Worm (Caenorhabditis elegans) whole organism, midembryonic: Measurements from ENCODE around the gene alg-4.

Experiments
- T22C8.4 ChIP-seq: fragments of 200-800 bp; sonication (Bioruptor generic); IDR thresholded peaks from 2 replicates; pipeline ENCODE4 v1.3.6; 2022; ENCODE audit warnings: missing genetic modification characterization, missing compliant biosample characterization
- flt-1 ChIP-seq: fragments of 200-800 bp; sonication (Bioruptor generic); IDR thresholded peaks from 2 replicates; pipeline ENCODE4 v1.3.6; 2022; ENCODE audit warnings: missing genetic modification characterization, missing compliant biosample characterization
- klf-2 ChIP-seq: fragments of 200-800 bp; sonication (Bioruptor generic); conservative IDR thresholded peaks from 2 replicates; pipeline ENCODE4 v1.3.6; 2022; ENCODE audit warnings: missing genetic modification reagents, missing genetic modification characterization, missing compliant biosample characterization
- med-1 ChIP-seq: sonication (generic microtip); optimal IDR thresholded peaks from 2 replicates; lab custom pipeline; 2017; ENCODE audit warnings: missing genetic modification characterization, mild to moderate bottlenecking, missing compliant biosample characterization, antibody characterized with exemption, missing genetic modification reagents; ENCODE audit not compliant: insufficient read depth
- ztf-23 ChIP-seq: fragments of 200-800 bp; sonication (Bioruptor generic); IDR thresholded peaks from 2 replicates; pipeline ENCODE4 v1.3.6; 2022; ENCODE audit warnings: missing genetic modification reagents, missing genetic modification characterization, missing compliant biosample characterization
- ztf-29 ChIP-seq: fragments of 200-800 bp; sonication (Bioruptor generic); IDR thresholded peaks from 2 replicates; pipeline ENCODE4 v1.3.6; 2022; ENCODE audit warnings: missing genetic modification reagents, missing genetic modification characterization, missing compliant biosample characterization

ce11 chrIII:9922310-9922709 is 31.1 kb upstream of the alg-4 start:
- TF ChIP-seq med-1 (GFP tag; lab: Kevin White, UChicago) (no peak), flt-1 (GFP tag; lab: Robert Waterston, UW) (no peak), klf-2 (GFP tag; lab: Robert Waterston, UW) (no peak), T22C8.4 (no peak), ztf-23 (GFP tag; lab: Robert Waterston, UW) (no peak), ztf-29 (GFP tag; lab: Robert Waterston, UW) (no peak)
